Worm (Caenorhabditis elegans): ENCODE data around the gene F21A3.3.
A peak's percentile ranks its signal among the peaks of the same experiment; 100 is the strongest.

F21A3.3 gene

ce11 chrV:15505068-15505467, 12.4 kb upstream of the F21A3.3 start:
- TF ChIP-seq dpl-1 (GFP tag; optimal IDR thresholded peaks at IDR 0.05) (peak in 1 of 3 experiments; percentile 26), C04F5.9 (tag; optimal IDR thresholded peaks at IDR 0.05) (no peak), jun-1 (tag; optimal IDR thresholded peaks at IDR 0.05) (peak; percentile 0), snu-23 (GFP tag; optimal IDR thresholded peaks at IDR 0.05) (peak; percentile 51), lin-14 (GFP tag; optimal IDR thresholded peaks at IDR 0.05) (no peak), rnt-1 (tag; optimal IDR thresholded peaks at IDR 0.05) (peak; percentile 73), ets-5 (GFP tag; IDR thresholded peaks at IDR 0.05) (no peak), unc-86 (tag; optimal IDR thresholded peaks at IDR 0.05) (no peak), pag-3 (tag; optimal IDR thresholded peaks at IDR 0.05; ENCODE audit: borderline replicate concordance, insufficient read depth) (no peak), nhr-90 (tag; optimal IDR thresholded peaks at IDR 0.05; ENCODE audit: poor library complexity) (peak; percentile 56), lin-35 (GFP tag; optimal IDR thresholded peaks at IDR 0.05) (peak; percentile 28 to 65), C16A3.4 (tag; optimal IDR thresholded peaks at IDR 0.05) (peak; percentile 37), xbp-1 (tag; optimal IDR thresholded peaks at IDR 0.05) (peak; percentile 1), pax-3 (tag; optimal IDR thresholded peaks at IDR 0.05) (no peak), Y116A8C.19 (tag; optimal IDR thresholded peaks at IDR 0.05; ENCODE audit: borderline replicate concordance) (no peak), lin-39 (tag; optimal IDR thresholded peaks at IDR 0.05) (no peak), swsn-7 (tag; optimal IDR thresholded peaks at IDR 0.05) (peak; percentile 47), ztf-11 (tag; optimal IDR thresholded peaks at IDR 0.05) (peak in 1 of 2 experiments; percentile 4), nhr-237 (tag; optimal IDR thresholded peaks at IDR 0.05) (no peak), ceh-63 (GFP tag; optimal IDR thresholded peaks at IDR 0.05) (no peak), ztf-4 (tag; optimal IDR thresholded peaks at IDR 0.05) (no peak), nhr-47 (tag; optimal IDR thresholded peaks at IDR 0.05) (peak; percentile 54), lin-13 (GFP tag; optimal IDR thresholded peaks at IDR 0.05) (peak; percentile 45), elt-3 (tag; optimal IDR thresholded peaks at IDR 0.05) (no peak), ceh-82 (tag; optimal IDR thresholded peaks at IDR 0.05) (peak in 2 of 3 experiments; percentile 10 to 52), C34B4.2 (tag; optimal IDR thresholded peaks at IDR 0.05) (no peak), ces-1 (GFP tag; optimal IDR thresholded peaks at IDR 0.05) (no peak), aly-2 (tag; optimal IDR thresholded peaks at IDR 0.05) (no peak), elt-2 (tag; optimal IDR thresholded peaks at IDR 0.05) (peak; percentile 15), ceh-90 (tag; optimal IDR thresholded peaks at IDR 0.05) (no peak), tbx-2 (tag; optimal IDR thresholded peaks at IDR 0.05) (peak; percentile 16), nhr-20 (tag; optimal IDR thresholded peaks at IDR 0.05) (peak; percentile 55), nhr-11 (tag; optimal IDR thresholded peaks at IDR 0.05) (no peak), egl-13 (tag; optimal IDR thresholded peaks at IDR 0.05) (no peak), mdl-1 (tag; optimal IDR thresholded peaks at IDR 0.05) (peak in 1 of 2 experiments; percentile 33), nhr-77 (tag; optimal IDR thresholded peaks at IDR 0.05) (peak; percentile 49), nhr-85 (tag) (peak; percentile 54), sox-4 (tag; optimal IDR thresholded peaks at IDR 0.05) (no peak), sup-37 (GFP tag; optimal IDR thresholded peaks at IDR 0.05) (peak; percentile 11), efl-1 (optimal IDR thresholded peaks at IDR 0.05) (peak in 1 of 2 experiments; percentile 46), efl-1 (GFP tag; optimal IDR thresholded peaks at IDR 0.05 in 1 of 2) (peak; percentile 29 to 93), mef-2 (tag; optimal IDR thresholded peaks at IDR 0.05) (no peak), skn-1 (tag; optimal IDR thresholded peaks at IDR 0.05) (peak; percentile 41), nhr-71 (tag; optimal IDR thresholded peaks at IDR 0.05) (no peak), nhr-19 (GFP tag; conservative IDR thresholded peaks at IDR 0.05) (peak; percentile 57), vab-15 (tag; optimal IDR thresholded peaks at IDR 0.05) (no peak)
